Worm (Caenorhabditis elegans) whole organism, L3 larva: ENCODE measurements around the gene B0334.5.
A peak's percentile ranks its signal among the peaks of the same experiment; 100 is the strongest.

Source experiments
- R02D3.7 ChIP-seq: fragments of 150-350 bp; optimal IDR thresholded peaks from 2 replicates; lab custom pipeline; 2014; ENCODE audit warnings: missing biosample characterization, missing genetic modification characterization
- aly-2 ChIP-seq: fragments of 150-350 bp; optimal IDR thresholded peaks from 2 replicates; lab custom pipeline; 2014; ENCODE audit warnings: missing biosample characterization, missing genetic modification characterization
- ama-1 ChIP-seq: fragments of 150-350 bp; optimal IDR thresholded peaks from 2 replicates; lab custom pipeline; 2018
- ceh-16 ChIP-seq: sonication (generic microtip); optimal IDR thresholded peaks from 2 replicates; lab custom pipeline; 2017; ENCODE audit warnings: missing biosample characterization, missing genetic modification characterization
- ceh-28 ChIP-seq: fragments of 150-350 bp; optimal IDR thresholded peaks from 2 replicates; lab custom pipeline; 2014; ENCODE audit warnings: missing biosample characterization, missing genetic modification reagents, missing genetic modification characterization
- ceh-82 ChIP-seq: fragments of 150-350 bp; optimal IDR thresholded peaks from 2 replicates; lab custom pipeline; 2014; ENCODE audit warnings: missing biosample characterization, missing genetic modification characterization
- ceh-9 ChIP-seq: sonication (generic microtip); optimal IDR thresholded peaks from 2 replicates; lab custom pipeline; 2018; ENCODE audit warnings: missing biosample characterization, missing genetic modification characterization
- daf-12 ChIP-seq: fragments of 150-350 bp; optimal IDR thresholded peaks from 2 replicates; lab custom pipeline; 2014; ENCODE audit warnings: missing biosample characterization, missing genetic modification reagents, missing genetic modification characterization
- egl-27 ChIP-seq: sonication (generic microtip); optimal IDR thresholded peaks from 4 replicates; lab custom pipeline; 2017; ENCODE audit warnings: missing biosample characterization, missing genetic modification reagents, missing genetic modification characterization
- egl-5 ChIP-seq: fragments of 150-350 bp; optimal IDR thresholded peaks from 2 replicates; lab custom pipeline; 2017; ENCODE audit warnings: missing biosample characterization, missing genetic modification reagents, missing genetic modification characterization, inconsistent platforms
- elt-1 ChIP-seq: fragments of 150-350 bp; optimal IDR thresholded peaks from 2 replicates; lab custom pipeline; 2014; ENCODE audit warnings: missing biosample characterization, missing genetic modification characterization
- elt-3 ChIP-seq, 3 experiments: fragments of 150-350 bp in 1 of 3; sonication (generic microtip) in 2 of 3; optimal IDR thresholded peaks; 2 replicates in 2 of 3; 4 replicates in 1 of 3; lab custom pipeline; 2014 to 2017; ENCODE audit warnings: missing biosample characterization in 3 of 3, missing genetic modification characterization in 3 of 3
- fos-1 ChIP-seq: fragments of 150-350 bp; optimal IDR thresholded peaks from 2 replicates; lab custom pipeline; 2014; ENCODE audit warnings: missing biosample characterization, missing genetic modification characterization
- hmg-11 ChIP-seq: sonication (generic microtip); optimal IDR thresholded peaks from 2 replicates; lab custom pipeline; 2016; ENCODE audit warnings: missing genetic modification characterization, missing compliant biosample characterization
- jun-1 ChIP-seq: fragments of 150-350 bp; optimal IDR thresholded peaks from 2 replicates; lab custom pipeline; 2014; ENCODE audit warnings: missing biosample characterization, missing genetic modification reagents, missing genetic modification characterization
- lin-15B ChIP-seq: fragments of 150-350 bp; optimal IDR thresholded peaks from 2 replicates; lab custom pipeline; 2014; ENCODE audit warnings: missing biosample characterization, missing genetic modification characterization
- lin-39 ChIP-seq: fragments of 150-350 bp; optimal IDR thresholded peaks from 2 replicates; lab custom pipeline; 2018; ENCODE audit warnings: missing biosample characterization, missing genetic modification reagents, missing genetic modification characterization
- lsy-12 ChIP-seq: sonication (generic microtip); optimal IDR thresholded peaks from 2 replicates; lab custom pipeline; 2016; ENCODE audit warnings: mild to moderate bottlenecking, missing genetic modification characterization, missing compliant biosample characterization
- mdl-1 ChIP-seq: fragments of 150-350 bp; optimal IDR thresholded peaks from 2 replicates; lab custom pipeline; 2014; ENCODE audit warnings: missing biosample characterization, missing genetic modification characterization
- mml-1 ChIP-seq: fragments of 150-350 bp; sonication (generic microtip); optimal IDR thresholded peaks from 3 replicates; lab custom pipeline; 2014; ENCODE audit warnings: missing biosample characterization, missing genetic modification characterization
- nfya-1 ChIP-seq: sonication (generic microtip); optimal IDR thresholded peaks from 2 replicates; lab custom pipeline; 2017; ENCODE audit warnings: missing genetic modification characterization, mild to moderate bottlenecking, missing compliant biosample characterization, antibody characterized with exemption, moderate library complexity; ENCODE audit not compliant: insufficient read depth
- nhr-11 ChIP-seq: fragments of 150-350 bp; optimal IDR thresholded peaks from 2 replicates; lab custom pipeline; 2014; ENCODE audit warnings: missing biosample characterization, missing genetic modification characterization
- nhr-12 ChIP-seq: fragments of 150-350 bp; optimal IDR thresholded peaks from 2 replicates; lab custom pipeline; 2014; ENCODE audit warnings: missing biosample characterization, missing genetic modification characterization
- nhr-23 ChIP-seq: fragments of 150-350 bp; optimal IDR thresholded peaks from 2 replicates; lab custom pipeline; 2014; ENCODE audit warnings: missing biosample characterization, missing genetic modification reagents, missing genetic modification characterization
- nhr-25 ChIP-seq: sonication (generic microtip); optimal IDR thresholded peaks from 2 replicates; lab custom pipeline; 2017; ENCODE audit warnings: missing biosample characterization, missing genetic modification characterization
- nhr-43 ChIP-seq: sonication (generic microtip); optimal IDR thresholded peaks from 2 replicates; lab custom pipeline; 2016; ENCODE audit warnings: mild to moderate bottlenecking, missing genetic modification characterization, missing compliant biosample characterization; ENCODE audit not compliant: poor library complexity, severe bottlenecking
- nhr-67 ChIP-seq: fragments of 150-350 bp; optimal IDR thresholded peaks from 2 replicates; lab custom pipeline; 2014; ENCODE audit warnings: missing biosample characterization, missing genetic modification characterization
- nhr-76 ChIP-seq: fragments of 150-350 bp; sonication (generic microtip); optimal IDR thresholded peaks from 5 replicates; lab custom pipeline; 2014; ENCODE audit warnings: missing biosample characterization, missing genetic modification characterization
- pha-4 ChIP-seq: fragments of 150-350 bp; optimal IDR thresholded peaks from 2 replicates; lab custom pipeline; 2014; ENCODE audit warnings: missing biosample characterization, missing genetic modification reagents, missing genetic modification characterization
- pqm-1 ChIP-seq: fragments of 150-350 bp; optimal IDR thresholded peaks from 2 replicates; lab custom pipeline; 2017; ENCODE audit warnings: missing biosample characterization, missing genetic modification characterization, inconsistent platforms
- sea-2 ChIP-seq: fragments of 150-350 bp; sonication (generic microtip); optimal IDR thresholded peaks from 4 replicates; lab custom pipeline; 2014; ENCODE audit warnings: missing biosample characterization, missing genetic modification reagents, missing genetic modification characterization
- skn-1 ChIP-seq: fragments of 150-350 bp; optimal IDR thresholded peaks from 2 replicates; lab custom pipeline; 2014; ENCODE audit warnings: missing biosample characterization, missing genetic modification characterization
- snpc-4 ChIP-seq: fragments of 150-350 bp; optimal IDR thresholded peaks from 2 replicates; lab custom pipeline; 2014; ENCODE audit warnings: missing biosample characterization, missing genetic modification characterization
- tbx-2 ChIP-seq: sonication (generic microtip); optimal IDR thresholded peaks from 2 replicates; lab custom pipeline; 2016; ENCODE audit warnings: mild to moderate bottlenecking, missing genetic modification characterization, missing compliant biosample characterization
- unc-62 ChIP-seq: fragments of 150-350 bp; sonication (generic microtip); optimal IDR thresholded peaks from 4 replicates; lab custom pipeline; 2014; ENCODE audit warnings: missing biosample characterization, missing genetic modification reagents, missing genetic modification characterization
- zag-1 ChIP-seq: fragments of 150-350 bp; optimal IDR thresholded peaks from 2 replicates; lab custom pipeline; 2014; ENCODE audit warnings: missing biosample characterization, missing genetic modification characterization
- ztf-11 ChIP-seq: fragments of 150-350 bp; optimal IDR thresholded peaks from 2 replicates; lab custom pipeline; 2014; ENCODE audit warnings: missing biosample characterization, missing genetic modification characterization

B0334.5 gene

DNA sequence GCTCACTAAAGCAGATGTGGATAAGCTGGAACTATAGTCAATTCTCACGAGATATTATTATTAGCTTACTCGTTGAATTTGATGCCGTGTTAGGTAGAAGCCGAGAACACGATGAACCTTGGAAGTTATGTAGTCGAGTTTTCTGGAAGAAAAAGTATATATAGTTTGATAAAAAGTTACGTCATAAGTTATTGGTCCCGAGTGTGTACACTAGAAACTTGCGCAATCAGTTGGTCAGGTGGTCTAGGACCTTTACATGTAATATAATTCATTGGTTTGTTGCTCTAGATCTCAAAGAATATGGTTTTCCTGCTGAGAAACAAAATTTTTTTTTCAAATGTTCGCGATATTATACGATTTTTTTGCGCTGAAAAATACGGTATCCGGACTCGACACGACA is 38.5 kb downstream of the B0334.5 start:
- no peak for TF ChIP-seq zag-1 (tag; lab: Kevin White, UChicago)
- no peak for TF ChIP-seq elt-3 (tag; optimal IDR thresholded peaks at IDR 0.05; lab: Kevin White, UChicago)
- TF ChIP-seq jun-1: no peak
- TF ChIP-seq mdl-1 (tag; lab: Kevin White, UChicago): no peak
- TF ChIP-seq nhr-25: no peak
- no peak for TF ChIP-seq ceh-9 (tag; lab: Kevin White, UChicago)
- TF ChIP-seq ceh-82 (tag; lab: Kevin White, UChicago): no peak
- no peak for TF ChIP-seq hmg-11
- TF ChIP-seq sea-2: no peak
- TF ChIP-seq fos-1 (tag; lab: Kevin White, UChicago): no peak
- no peak for TF ChIP-seq snpc-4
- TF ChIP-seq ceh-16 (tag; lab: Kevin White, UChicago): no peak
- no peak for TF ChIP-seq nhr-67
- TF ChIP-seq nfya-1: no peak
- TF ChIP-seq mml-1 (tag; lab: Kevin White, UChicago): no peak
- no peak for TF ChIP-seq pha-4 (tag; lab: Kevin White, UChicago)
- no peak for TF ChIP-seq lin-15B (tag; lab: Kevin White, UChicago)
- no peak for TF ChIP-seq egl-27 (tag; lab: Kevin White, UChicago)

DNA sequence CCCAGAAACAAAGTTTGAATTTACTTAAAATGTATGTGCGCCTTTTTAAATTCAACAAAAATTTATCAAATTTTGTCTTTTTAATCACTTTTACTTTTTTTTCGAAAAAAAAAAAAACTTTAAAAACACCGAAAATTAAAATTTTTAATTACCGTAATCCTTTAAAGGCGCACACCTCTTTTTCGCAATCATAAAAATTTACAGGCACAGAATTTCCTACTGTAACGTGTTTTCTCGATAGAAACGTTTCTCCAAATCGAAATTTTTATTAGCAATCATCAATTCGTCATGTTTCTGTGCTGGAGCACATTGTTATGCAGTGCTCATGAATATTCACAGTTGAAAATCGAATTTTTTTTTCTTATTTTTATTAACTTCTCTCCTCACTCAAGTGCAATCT is 39.0 kb downstream of the B0334.5 start:
- TF ChIP-seq lsy-12 (no peak), nhr-12 (tag; lab: Kevin White, UChicago) (no peak), nfya-1 (no peak)

ce11 chrII:11537115-11537514 is 39.6 kb downstream of the B0334.5 start:
- TF ChIP-seq nhr-23 (tag; lab: Kevin White, UChicago) (peak; percentile 15), pqm-1 (tag; lab: Kevin White, UChicago) (no peak)
- TF ChIP-seq, all 47 proteins: peak for 1

ce11 chrII:11537606-11538016 is 40.1 kb downstream of the B0334.5 start:
- TF ChIP-seq lsy-12 (no peak), elt-3 (tag; optimal IDR thresholded peaks at IDR 0.05; lab: Kevin White, UChicago) (no peak), unc-62 (GFP tag; lab: Kevin White, UChicago) (no peak), ceh-16 (tag; lab: Kevin White, UChicago) (no peak), nhr-11 (tag; lab: Kevin White, UChicago) (no peak), nhr-76 (tag; lab: Kevin White, UChicago) (no peak), zag-1 (tag; lab: Kevin White, UChicago) (no peak), pha-4 (tag; lab: Kevin White, UChicago) (no peak), egl-27 (tag; lab: Kevin White, UChicago) (no peak), nhr-23 (tag; lab: Kevin White, UChicago) (no peak), ceh-82 (tag; lab: Kevin White, UChicago) (no peak), egl-5 (tag; lab: Kevin White, UChicago) (no peak), ceh-28 (tag; lab: Kevin White, UChicago) (no peak), daf-12 (tag; lab: Kevin White, UChicago) (no peak), nhr-67 (no peak)

DNA sequence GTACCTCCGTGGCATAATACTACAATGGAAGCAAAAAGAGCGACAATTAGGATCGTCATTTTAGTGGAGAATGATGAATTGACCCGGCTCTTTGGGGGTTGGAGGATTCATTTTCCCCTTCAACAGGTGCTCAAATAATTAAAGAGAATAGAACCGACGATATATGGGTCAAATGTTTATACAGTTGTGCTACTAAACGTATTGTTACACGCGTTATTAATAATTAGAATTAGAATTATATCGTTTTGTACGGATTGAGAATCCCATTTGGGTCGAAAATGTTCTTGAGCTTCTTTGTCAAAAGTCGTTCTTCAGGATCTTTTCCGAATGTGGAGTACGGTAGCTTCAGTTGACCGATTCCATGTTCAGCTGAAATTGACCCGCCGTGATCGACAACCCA is 41.3 kb downstream of the B0334.5 start, which contains the start of gene Y62F5A.9:
Gene Y62F5A.9 (minus strand): TSS at position 101 of the 400 bp plus-strand sequence.
- TF ChIP-seq snpc-4 (no peak), egl-27 (tag; lab: Kevin White, UChicago) (no peak), nhr-43 (tag; lab: Kevin White, UChicago) (no peak), elt-3 (tag; optimal IDR thresholded peaks at IDR 0.05; lab: Kevin White, UChicago) (no peak), nhr-11 (tag; lab: Kevin White, UChicago) (no peak), pqm-1 (tag; lab: Kevin White, UChicago) (no peak), nhr-12 (tag; lab: Kevin White, UChicago) (no peak), R02D3.7 (tag; lab: Kevin White, UChicago) (no peak), daf-12 (tag; lab: Kevin White, UChicago) (no peak), ceh-82 (tag; lab: Kevin White, UChicago) (no peak), unc-62 (GFP tag; lab: Kevin White, UChicago) (no peak)
- TF ChIP-seq, all 47 proteins: peak for 0

ce11 chrII:11542385-11542784 is 44.9 kb downstream of the B0334.5 start, which contains the start of gene gtf-2E2:
Gene gtf-2E2 (minus strand): TSS chrII:11542495.
- TF ChIP-seq nhr-25: peak; percentile 10
- TF ChIP-seq ama-1 (lab: Kevin White, UChicago): no peak
- TF ChIP-seq aly-2: no peak
- TF ChIP-seq snpc-4: peak; percentile 56
- TF ChIP-seq hmg-11: peak; percentile 42
- TF ChIP-seq pha-4 (tag; lab: Kevin White, UChicago): peak; percentile 37
- TF ChIP-seq ztf-11 (tag; lab: Kevin White, UChicago): no peak
- TF ChIP-seq nfya-1: peak; percentile 44
- TF ChIP-seq lin-15B (tag; lab: Kevin White, UChicago): peak; percentile 31
- no peak for TF ChIP-seq skn-1 (tag; lab: Kevin White, UChicago)
- TF ChIP-seq elt-1 (tag; lab: Kevin White, UChicago): peak; percentile 17
- peak; percentile 55 for TF ChIP-seq lin-39 (tag; lab: Kevin White, UChicago)
- no peak for TF ChIP-seq daf-12 (tag; lab: Kevin White, UChicago)
- TF ChIP-seq tbx-2 (tag; lab: Kevin White, UChicago): no peak
- TF ChIP-seq ceh-28 (tag; lab: Kevin White, UChicago): peak; percentile 34
